Worm (Caenorhabditis elegans): ENCODE measurements around the gene F25B5.6.

F25B5.6 gene

ce11 chrIII:5940525-5940974, 8.0 kb downstream of the F25B5.6 start (continued):
- TF ChIP-seq hif-1 (tag; optimal IDR thresholded peaks at IDR 0.05) (peak in 1 of 2 experiments; percentile 62), zfp-3 (GFP tag; conservative IDR thresholded peaks at IDR 0.05) (no peak), gei-8 (GFP tag; optimal IDR thresholded peaks at IDR 0.05) (no peak), daf-19 (GFP tag; conservative IDR thresholded peaks at IDR 0.05) (0 out of 2 replicates have a peak, but pooled peaks have one; percentile 21), lin-38 (GFP tag; IDR thresholded peaks at IDR 0.05) (peak; percentile 53), nhr-111 (GFP tag; optimal IDR thresholded peaks at IDR 0.05) (no peak), rbr-2 (tag; optimal IDR thresholded peaks at IDR 0.05) (peak; percentile 51), zip-11 (GFP tag; IDR thresholded peaks at IDR 0.05) (no peak), jun-1 (tag; optimal IDR thresholded peaks at IDR 0.05) (no peak), skn-1 (tag; optimal IDR thresholded peaks at IDR 0.05) (no peak), egl-27 (tag; optimal IDR thresholded peaks at IDR 0.05) (no peak), dpl-1 (GFP tag; optimal IDR thresholded peaks at IDR 0.05) (no peak), Y48G9A.11 (GFP tag; IDR thresholded peaks at IDR 0.05) (no peak), madf-9 (GFP tag; conservative IDR thresholded peaks at IDR 0.05) (peak; percentile 59), F37D6.2 (tag; optimal IDR thresholded peaks at IDR 0.05) (no peak), sdz-12 (GFP tag; optimal IDR thresholded peaks at IDR 0.05) (no peak), ceh-82 (tag; optimal IDR thresholded peaks at IDR 0.05) (no peak), nhr-76 (tag; optimal IDR thresholded peaks at IDR 0.05) (no peak), ceh-28 (tag; optimal IDR thresholded peaks at IDR 0.05) (peak; percentile 88), lin-29 (GFP tag; IDR thresholded peaks at IDR 0.05) (no peak; the same call in 1 of the 2 replicates), mdt-29 (GFP tag; IDR thresholded peaks at IDR 0.05) (0 out of 2 replicates have a peak, but pooled peaks have one; percentile 50), dmd-6 (GFP tag; IDR thresholded peaks at IDR 0.05) (peak; percentile 56; the same call in 1 of the 2 replicates), lin-13 (GFP tag; optimal IDR thresholded peaks at IDR 0.05) (peak; percentile 45), dve-1 (tag; optimal IDR thresholded peaks at IDR 0.05; ENCODE audit: insufficient read depth) (peak; percentile 85), ZK337.2 (GFP tag; IDR thresholded peaks at IDR 0.05) (no peak), saeg-2 (GFP tag; IDR thresholded peaks at IDR 0.05) (no peak), nhr-42 (GFP tag; IDR thresholded peaks at IDR 0.05) (no peak), lin-1 (GFP tag; IDR thresholded peaks at IDR 0.05) (no peak; the same call in 1 of the 2 replicates), unc-62 (GFP tag; optimal IDR thresholded peaks at IDR 0.05 in 1 of 2) (peak in 1 of 2 experiments; percentile 99), unc-62 (tag; optimal IDR thresholded peaks at IDR 0.05) (peak; percentile 18), daf-16 (GFP tag; optimal IDR thresholded peaks at IDR 0.05) (no peak), daf-16 (tag; optimal IDR thresholded peaks at IDR 0.05) (peak; percentile 36), unc-130 (GFP tag; optimal IDR thresholded peaks at IDR 0.05) (no peak), arid-1 (GFP tag; conservative IDR thresholded peaks at IDR 0.05) (peak; percentile 50; the same call in 1 of the 2 replicates), nhr-6 (tag; optimal IDR thresholded peaks at IDR 0.05) (no peak), lir-3 (tag; optimal IDR thresholded peaks at IDR 0.05) (no peak), madf-5 (GFP tag; IDR thresholded peaks at IDR 0.05) (0 out of 4 replicates have a peak, but pooled peaks of 1 of the 2 experiments have one; percentile 11), zip-2 (tag; optimal IDR thresholded peaks at IDR 0.05) (peak; percentile 79), mes-2 (tag; optimal IDR thresholded peaks at IDR 0.05; ENCODE audit: poor library complexity, severe bottlenecking) (peak; percentile 60), php-3 (GFP tag; IDR thresholded peaks at IDR 0.05) (peak; percentile 57; the same call in 1 of the 2 replicates), aha-1 (tag) (peak; percentile 99), D1046.2 (GFP tag; IDR thresholded peaks at IDR 0.05) (0 out of 2 replicates have a peak, but pooled peaks have one; percentile 21), ama-1 (optimal IDR thresholded peaks at IDR 0.05) (peak; percentile 97), ceh-32 (tag; optimal IDR thresholded peaks at IDR 0.05; ENCODE audit: poor library complexity) (no peak), lin-39 (tag; optimal IDR thresholded peaks at IDR 0.05) (no peak), ces-1 (GFP tag; optimal IDR thresholded peaks at IDR 0.05) (no peak), attf-4 (tag; optimal IDR thresholded peaks at IDR 0.05) (no peak), unc-39 (tag; optimal IDR thresholded peaks at IDR 0.05) (no peak), ZK546.5 (tag; optimal IDR thresholded peaks at IDR 0.05) (no peak), duxl-1 (tag; optimal IDR thresholded peaks at IDR 0.05; ENCODE audit: poor library complexity) (peak; percentile 67), nhr-77 (tag; optimal IDR thresholded peaks at IDR 0.05) (peak; percentile 21)
